Fruit fly (Drosophila melanogaster): ENCODE data around the gene CG14244.
A peak's percentile ranks its signal among the peaks of the same experiment; 100 is the strongest.

Gene CG14244

DNA sequence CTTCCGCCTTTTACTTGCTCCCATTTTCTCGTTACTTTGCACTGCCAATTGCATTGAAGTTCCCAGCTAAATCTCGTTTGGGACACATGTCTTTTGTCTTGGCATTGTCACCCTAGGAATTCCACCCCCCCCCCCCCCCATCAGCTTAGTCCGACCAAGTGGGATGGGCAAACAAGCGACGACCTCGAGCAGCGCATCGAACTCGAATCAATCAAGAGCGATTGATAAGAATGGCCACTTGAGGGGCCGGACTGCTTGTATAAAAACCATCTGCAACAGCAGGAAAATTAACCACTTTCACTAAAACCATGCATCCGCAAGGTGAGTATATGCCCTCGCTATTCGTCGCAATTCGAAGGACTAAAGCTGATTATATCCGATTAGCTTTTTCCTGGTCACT lies at the start of gene CG14244:
Gene CG14244 (plus strand): TSS at position 301 of the 400 bp plus-strand sequence.
- TF ChIP-seq CG11762 (GFP tag; optimal IDR thresholded peaks at IDR 0.05; ENCODE audit: insufficient read depth) (no peak), fkh (GFP tag; optimal IDR thresholded peaks at IDR 0.05) (no peak), Sox15 (GFP tag; optimal IDR thresholded peaks at IDR 0.05) (no peak), Eip75B (GFP tag; optimal IDR thresholded peaks at IDR 0.05) (no peak), Hr4 (GFP tag; optimal IDR thresholded peaks at IDR 0.05) (no peak)

DNA sequence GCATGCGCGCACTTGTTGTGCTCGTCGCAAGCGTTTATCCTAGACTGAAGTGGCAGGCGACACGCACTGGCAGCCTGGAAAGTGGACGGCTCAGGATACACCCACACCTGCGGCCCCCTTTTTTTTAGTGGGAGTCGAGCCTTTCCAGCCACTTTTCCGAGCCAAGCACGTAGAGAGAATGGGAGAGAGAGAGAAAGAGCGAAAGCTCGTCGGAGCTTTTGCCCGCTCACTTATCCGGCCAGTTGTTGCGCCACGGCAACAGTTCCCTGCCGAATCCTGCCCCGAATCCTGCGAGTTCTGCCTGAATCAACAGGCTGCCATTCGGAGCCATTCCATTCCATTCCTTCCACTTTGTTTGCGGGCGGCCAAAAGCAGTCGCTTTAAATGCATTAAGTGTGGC lies 44.0 kb upstream of the CG14244 start, which contains the start of gene beat-VII:
Gene beat-VII (minus strand): TSS at position 20 of the 400 bp plus-strand sequence.
- peak; percentile 1 for TF ChIP-seq CG7368 (GFP tag; optimal IDR thresholded peaks at IDR 0.05)
- no peak for TF ChIP-seq Ets21C (GFP tag; optimal IDR thresholded peaks at IDR 0.05)

- TF ChIP-seq Met (GFP tag; optimal IDR thresholded peaks at IDR 0.05) = no peak
Measured at dm6 chr3R:26690197-26690596, 35.7 kb upstream of the CG14244 start.

- TF ChIP-seq Lpt (GFP tag; optimal IDR thresholded peaks at IDR 0.05) (no peak), Hr38 (GFP tag; optimal IDR thresholded peaks at IDR 0.05) (no peak), CG32006 (GFP tag; optimal IDR thresholded peaks at IDR 0.05) (no peak), Blimp-1 (GFP tag; optimal IDR thresholded peaks at IDR 0.05) (no peak), net (GFP tag; optimal IDR thresholded peaks at IDR 0.05) (no peak), CG3919 (GFP tag; optimal IDR thresholded peaks at IDR 0.05) (no peak)
Measured at dm6 chr3R:26693490-26693889, 32.4 kb upstream of the CG14244 start, which contains the start of gene TwdlQ. TwdlQ (minus strand) TSS chr3R:26693590.

dm6 chr3R:26700125-26700524 lies 25.8 kb upstream of the CG14244 start:
- TF ChIP-seq CG6276 (GFP tag; optimal IDR thresholded peaks at IDR 0.05) (no peak), Met (GFP tag; optimal IDR thresholded peaks at IDR 0.05) (no peak), cyc (GFP tag; optimal IDR thresholded peaks at IDR 0.05) (no peak), CG4318 (GFP tag; optimal IDR thresholded peaks at IDR 0.05) (no peak), CG11902 (GFP tag; optimal IDR thresholded peaks at IDR 0.05) (no peak), OdsH (GFP tag; optimal IDR thresholded peaks at IDR 0.05) (no peak), Hr4 (GFP tag; optimal IDR thresholded peaks at IDR 0.05) (no peak), CG8319 (GFP tag; optimal IDR thresholded peaks at IDR 0.05) (no peak), Blimp-1 (GFP tag; optimal IDR thresholded peaks at IDR 0.05) (no peak), Smox (GFP tag; optimal IDR thresholded peaks at IDR 0.05) (no peak), CG8119 (GFP tag; IDR thresholded peaks at IDR 0.05) (no peak)

DNA sequence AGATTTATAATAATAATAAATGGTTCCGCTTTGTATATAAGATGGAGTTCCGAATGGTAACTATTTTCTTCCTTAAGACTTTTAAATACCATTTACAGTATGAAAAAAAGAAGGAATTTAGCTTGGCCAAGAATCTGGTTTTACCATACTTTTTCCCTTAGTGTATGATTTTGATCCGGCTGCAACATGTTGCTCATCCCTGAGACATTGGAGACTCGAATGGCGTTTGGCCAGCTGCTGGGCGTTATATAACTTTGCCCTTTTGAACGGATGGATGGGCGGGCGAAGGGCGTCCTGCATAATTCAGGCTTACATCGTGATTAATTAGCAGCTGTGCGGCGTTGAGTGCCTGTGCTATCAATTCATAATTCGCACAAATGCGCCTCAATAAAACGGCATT lies 21.6 kb upstream of the CG14244 start:
- TF ChIP-seq acj6 (GFP tag; optimal IDR thresholded peaks at IDR 0.05) = no peak
- TF ChIP-seq CG15336 (GFP tag; IDR thresholded peaks at IDR 0.05) = no peak
- no peak for TF ChIP-seq CG6808 (GFP tag; optimal IDR thresholded peaks at IDR 0.05)
- TF ChIP-seq CG6163 (GFP tag; IDR thresholded peaks at IDR 0.05) = no peak
- TF ChIP-seq fd85E (GFP tag; optimal IDR thresholded peaks at IDR 0.05) = no peak
- no peak for TF ChIP-seq CG11902 (GFP tag; optimal IDR thresholded peaks at IDR 0.05)
- no peak for TF ChIP-seq CG9139 (GFP tag; optimal IDR thresholded peaks at IDR 0.05)
- no peak for TF ChIP-seq CG16779 (tag; optimal IDR thresholded peaks at IDR 0.05)
- no peak for TF ChIP-seq dsx (GFP tag; optimal IDR thresholded peaks at IDR 0.05; ENCODE audit: poor library complexity, severe bottlenecking)
- TF ChIP-seq CG6854 (GFP tag; optimal IDR thresholded peaks at IDR 0.05) = no peak
- TF ChIP-seq spab (GFP tag; optimal IDR thresholded peaks at IDR 0.05) = no peak
- no peak for TF ChIP-seq Hr39 (GFP tag; optimal IDR thresholded peaks at IDR 0.05)
- TF ChIP-seq CG32006 (GFP tag; optimal IDR thresholded peaks at IDR 0.05) = no peak

Data from whole organism, prepupa.